Worm (Caenorhabditis elegans) whole organism, midembryonic: ENCODE measurements around the gene C49C3.6.

Experiments used
- flt-1 ChIP-seq: fragments of 200-800 bp; sonication (Bioruptor generic); IDR thresholded peaks from 2 replicates; pipeline ENCODE4 v1.3.6; 2022; ENCODE audit warnings: missing genetic modification characterization, missing compliant biosample characterization
- tab-1 ChIP-seq: fragments of 200-800 bp; sonication (Bioruptor generic); IDR thresholded peaks from 2 replicates; pipeline ENCODE4 v1.3.6; 2022; ENCODE audit warnings: missing genetic modification characterization, missing compliant biosample characterization

DNA sequence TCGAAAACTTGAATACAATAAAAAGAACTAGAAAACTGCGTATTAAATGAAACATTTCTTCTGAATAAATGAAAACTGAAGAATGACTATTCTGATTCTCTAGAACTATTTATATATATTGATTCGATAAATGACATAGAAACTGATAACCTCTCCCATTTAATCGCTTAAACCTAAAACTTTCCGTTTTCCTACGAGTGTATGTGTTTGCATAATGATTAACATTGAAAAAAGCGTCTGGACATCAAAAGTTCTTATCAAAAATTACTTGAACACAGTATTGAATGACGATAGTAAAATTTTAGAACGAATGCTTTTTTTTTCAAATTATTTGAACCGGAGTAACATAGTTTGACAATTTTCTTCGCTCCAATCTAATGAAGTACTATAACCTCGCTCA is 10.9 kb downstream of the C49C3.6 start, which contains the start of gene C49C3.9:
- TF ChIP-seq flt-1 (GFP tag; lab: Robert Waterston, UW) (no peak), tab-1 (GFP tag; lab: Robert Waterston, UW) (no peak)
